Worm (Caenorhabditis elegans) whole organism, L2 larva: ENCODE data around the gene evl-20.

Experiments used
- F13H6.1 ChIP-seq: sonication (generic microtip); optimal IDR thresholded peaks from 2 replicates; lab custom pipeline; 2016; ENCODE audit warnings: missing genetic modification characterization, missing compliant biosample characterization
- R02D3.7 ChIP-seq: fragments of 150-350 bp; optimal IDR thresholded peaks from 2 replicates; lab custom pipeline; 2014; ENCODE audit warnings: missing biosample characterization, missing genetic modification characterization
- alr-1 ChIP-seq: fragments of 150-350 bp; optimal IDR thresholded peaks from 2 replicates; lab custom pipeline; 2014; ENCODE audit warnings: missing biosample characterization, missing genetic modification characterization
- blmp-1 ChIP-seq: sonication (generic microtip); optimal IDR thresholded peaks from 2 replicates; lab custom pipeline; 2017; ENCODE audit warnings: missing genetic modification characterization, mild to moderate bottlenecking, missing compliant biosample characterization, antibody characterized with exemption, moderate library complexity; ENCODE audit not compliant: insufficient read depth
- crh-2 ChIP-seq: sonication (generic microtip); optimal IDR thresholded peaks from 2 replicates; lab custom pipeline; 2017; ENCODE audit warnings: missing biosample characterization, missing genetic modification characterization
- egl-27 ChIP-seq: sonication (generic microtip); optimal IDR thresholded peaks from 3 replicates; lab custom pipeline; 2017; ENCODE audit warnings: missing biosample characterization, missing genetic modification reagents, missing genetic modification characterization
- elt-1 ChIP-seq: fragments of 150-350 bp; optimal IDR thresholded peaks from 2 replicates; lab custom pipeline; 2014; ENCODE audit warnings: missing biosample characterization, missing genetic modification characterization
- lin-39 ChIP-seq: fragments of 150-350 bp; optimal IDR thresholded peaks from 2 replicates; lab custom pipeline; 2014; ENCODE audit warnings: missing biosample characterization, missing genetic modification reagents, missing genetic modification characterization
- nhr-129 ChIP-seq: fragments of 150-350 bp; optimal IDR thresholded peaks from 2 replicates; lab custom pipeline; 2014; ENCODE audit warnings: missing biosample characterization, missing genetic modification characterization
- nhr-77 ChIP-seq: fragments of 150-350 bp; optimal IDR thresholded peaks from 2 replicates; lab custom pipeline; 2014; ENCODE audit warnings: missing biosample characterization, missing genetic modification characterization
- skn-1 ChIP-seq: sonication (generic microtip); optimal IDR thresholded peaks from 2 replicates; lab custom pipeline; 2017; ENCODE audit warnings: missing biosample characterization, missing genetic modification characterization
- unc-55 ChIP-seq: fragments of 150-350 bp; sonication (generic microtip); optimal IDR thresholded peaks from 3 replicates; lab custom pipeline; 2014; ENCODE audit warnings: missing biosample characterization, missing genetic modification reagents, missing genetic modification characterization
- unc-62 ChIP-seq: fragments of 150-350 bp; optimal IDR thresholded peaks from 2 replicates; lab custom pipeline; 2014; ENCODE audit warnings: missing biosample characterization, missing genetic modification reagents, missing genetic modification characterization
- zag-1 ChIP-seq: fragments of 150-350 bp; optimal IDR thresholded peaks from 2 replicates; lab custom pipeline; 2014; ENCODE audit warnings: missing biosample characterization, missing genetic modification characterization

DNA sequence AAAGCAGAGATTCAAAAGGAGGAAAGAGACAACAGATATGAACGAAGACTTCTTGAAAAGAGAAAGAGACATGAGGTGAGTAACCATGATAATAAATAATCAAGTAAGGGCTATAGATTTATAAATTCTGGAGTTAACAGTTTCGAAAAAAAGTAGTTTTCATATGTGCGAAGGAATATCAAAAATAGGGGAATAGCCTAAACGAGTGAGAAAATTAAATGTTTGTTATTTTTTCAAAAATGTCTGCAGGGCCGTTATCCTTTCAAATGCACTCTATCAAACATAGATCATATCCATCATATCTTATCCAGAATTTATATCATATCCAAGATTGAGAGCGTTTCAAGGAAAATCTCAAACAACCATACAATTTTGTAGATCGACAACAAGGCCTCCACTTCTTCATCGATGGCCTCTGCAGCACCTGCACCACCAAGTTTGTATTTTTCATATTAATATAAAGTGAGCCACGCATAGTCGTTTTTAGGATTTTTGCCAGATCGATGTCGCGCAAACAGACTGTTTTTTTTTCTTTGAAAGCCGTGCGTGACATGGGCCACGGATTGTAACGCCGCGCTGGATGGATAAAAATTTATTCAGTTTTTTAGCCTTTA, 23.2 kb upstream of the evl-20 start:
- no peak for TF ChIP-seq alr-1 (tag; lab: Kevin White, UChicago)
- no peak for TF ChIP-seq skn-1 (tag; lab: Kevin White, UChicago)
- TF ChIP-seq egl-27 (tag; lab: Kevin White, UChicago): no peak
- TF ChIP-seq R02D3.7 (tag; lab: Kevin White, UChicago): no peak
- no peak for TF ChIP-seq unc-62 (GFP tag; lab: Kevin White, UChicago)
- no peak for TF ChIP-seq nhr-129 (tag; lab: Kevin White, UChicago)
- TF ChIP-seq elt-1: no peak
- TF ChIP-seq blmp-1 (tag; lab: Kevin White, UChicago): no peak
- no peak for TF ChIP-seq zag-1 (tag; lab: Kevin White, UChicago)
- no peak for TF ChIP-seq lin-39 (tag; lab: Kevin White, UChicago)
- no peak for TF ChIP-seq nhr-77 (tag; lab: Kevin White, UChicago)
- no peak for TF ChIP-seq F13H6.1 (tag; lab: Kevin White, UChicago)
- TF ChIP-seq crh-2 (tag; lab: Kevin White, UChicago): no peak
- no peak for TF ChIP-seq unc-55
